Worm (Caenorhabditis elegans): ENCODE data around the gene dpl-1.

Gene dpl-1

ce11 chrII:9211684-9212083, 42.0 kb downstream of the dpl-1 start:
- no peak for TF ChIP-seq bed-3 (GFP tag; optimal IDR thresholded peaks at IDR 0.05)
- TF ChIP-seq tbx-8 (GFP tag; optimal IDR thresholded peaks at IDR 0.05) = no peak
- TF ChIP-seq hlh-1 (tag; optimal IDR thresholded peaks at IDR 0.05) = no peak
- TF ChIP-seq lsy-2 (tag; optimal IDR thresholded peaks at IDR 0.05) = no peak
- TF ChIP-seq mls-2 (tag; optimal IDR thresholded peaks at IDR 0.05) = no peak
- no peak for TF ChIP-seq nhr-2 (tag; optimal IDR thresholded peaks at IDR 0.05)
- no peak for TF ChIP-seq ceh-39 (tag; optimal IDR thresholded peaks at IDR 0.05)

ce11 chrII:9213055-9213708, 43.5 kb downstream of the dpl-1 start, which contains the start of gene znfx-1:
znfx-1 (plus strand) TSS chrII:9213658.
- TF ChIP-seq mab-5 (tag; optimal IDR thresholded peaks at IDR 0.05) (no peak), ces-1 (GFP tag; optimal IDR thresholded peaks at IDR 0.05) (no peak), elt-1 (tag; optimal IDR thresholded peaks at IDR 0.05; ENCODE audit: borderline replicate concordance, insufficient read depth) (no peak), drap-1 (GFP tag; optimal IDR thresholded peaks at IDR 0.05) (no peak), ceh-39 (tag; optimal IDR thresholded peaks at IDR 0.05) (no peak), unc-62 (GFP tag; optimal IDR thresholded peaks at IDR 0.05) (no peak), sptf-1 (tag; optimal IDR thresholded peaks at IDR 0.05) (no peak)
